Fruit fly (Drosophila melanogaster): Measurements from ENCODE around the gene Dysb.

Gene Dysb

dm6 chr3L:18840370-18841007, 27.1 kb upstream of the Dysb start (continued):
- TF ChIP-seq CG12155 (GFP tag; optimal IDR thresholded peaks at IDR 0.05) (no peak), ranshi (GFP tag; IDR thresholded peaks at IDR 0.05) (no peak), Sry-δ (GFP tag; optimal IDR thresholded peaks at IDR 0.05) (peak; percentile 78), HLH4C (GFP tag; IDR thresholded peaks at IDR 0.05; ENCODE audit: partially characterized antibody) (no peak), ara (GFP tag; IDR thresholded peaks at IDR 0.05) (no peak), CG11398 (GFP tag; optimal IDR thresholded peaks at IDR 0.05) (peak; percentile 10), scrt (GFP tag; optimal IDR thresholded peaks at IDR 0.05) (no peak), wdn (GFP tag; IDR thresholded peaks at IDR 0.05) (no peak), Dbx (GFP tag; IDR thresholded peaks at IDR 0.05) (no peak), Hr51 (GFP tag; optimal IDR thresholded peaks at IDR 0.05) (no peak), ATbp (GFP tag; optimal IDR thresholded peaks at IDR 0.05) (no peak), CG2202 (tag; optimal IDR thresholded peaks at IDR 0.05) (no peak), CG10543 (GFP tag; optimal IDR thresholded peaks at IDR 0.05) (peak; percentile 58), CG1647 (GFP tag; optimal IDR thresholded peaks at IDR 0.05) (no peak), CG10366 (GFP tag; IDR thresholded peaks at IDR 0.05) (no peak), lbe (GFP tag; optimal IDR thresholded peaks at IDR 0.05) (no peak), ttk (GFP tag; IDR thresholded peaks at IDR 0.05) (no peak), CG10321 (GFP tag; IDR thresholded peaks at IDR 0.05) (no peak), Fer1 (GFP tag; optimal IDR thresholded peaks at IDR 0.05) (no peak), Pdp1 (GFP tag; optimal IDR thresholded peaks at IDR 0.05) (peak; percentile 22 to 43), CG4730 (GFP tag; IDR thresholded peaks at IDR 0.05) (no peak), eyg (GFP tag; optimal IDR thresholded peaks at IDR 0.05) (peak; percentile 49), CG17186 (GFP tag; optimal IDR thresholded peaks at IDR 0.05) (peak; percentile 0), CG1529 (GFP tag; optimal IDR thresholded peaks at IDR 0.05) (no peak), CG12391 (tag; optimal IDR thresholded peaks at IDR 0.05) (peak; percentile 28), CG9437 (GFP tag; optimal IDR thresholded peaks at IDR 0.05) (no peak), sens (GFP tag) (peak; percentile 87), CG30403 (GFP tag; optimal IDR thresholded peaks at IDR 0.05) (peak; percentile 48), CG10959 (GFP tag; IDR thresholded peaks at IDR 0.05) (no peak), CG6254 (GFP tag; optimal IDR thresholded peaks at IDR 0.05) (no peak), br (optimal IDR thresholded peaks at IDR 0.05) (no peak), gfzf (GFP tag; optimal IDR thresholded peaks at IDR 0.05) (no peak), CG10979 (tag; optimal IDR thresholded peaks at IDR 0.05) (peak; percentile 33), CG15073 (GFP tag; optimal IDR thresholded peaks at IDR 0.05) (no peak), HLH3B (GFP tag; IDR thresholded peaks at IDR 0.05) (no peak), CG14965 (GFP tag; optimal IDR thresholded peaks at IDR 0.05; ENCODE audit: borderline replicate concordance) (no peak), CG10565 (GFP tag; optimal IDR thresholded peaks at IDR 0.05) (no peak), Blimp-1 (GFP tag; optimal IDR thresholded peaks at IDR 0.05) (peak; percentile 11), nom (GFP tag; optimal IDR thresholded peaks at IDR 0.05) (peak; percentile 63), Adf1 (GFP tag; IDR thresholded peaks at IDR 0.05) (no peak), CG2712 (tag; optimal IDR thresholded peaks at IDR 0.05) (peak; percentile 55), CG11085 (GFP tag; IDR thresholded peaks at IDR 0.05) (no peak), CG17912 (GFP tag; optimal IDR thresholded peaks at IDR 0.05) (no peak), CG12744 (GFP tag; optimal IDR thresholded peaks at IDR 0.05) (no peak), CG17328 (GFP tag; IDR thresholded peaks at IDR 0.05) (no peak), hb (GFP tag; IDR thresholded peaks at IDR 0.05; ENCODE audit: partially characterized antibody) (no peak), hbn (GFP tag; IDR thresholded peaks at IDR 0.05; ENCODE audit: partially characterized antibody) (no peak), YL-1 (GFP tag; optimal IDR thresholded peaks at IDR 0.05) (no peak), B-H1 (GFP tag; IDR thresholded peaks at IDR 0.05) (no peak), CG3407 (GFP tag; optimal IDR thresholded peaks at IDR 0.05) (no peak), z (GFP tag; IDR thresholded peaks at IDR 0.05) (no peak)
